Fruit fly (Drosophila melanogaster): ENCODE measurements around the gene MSBP.

DNA sequence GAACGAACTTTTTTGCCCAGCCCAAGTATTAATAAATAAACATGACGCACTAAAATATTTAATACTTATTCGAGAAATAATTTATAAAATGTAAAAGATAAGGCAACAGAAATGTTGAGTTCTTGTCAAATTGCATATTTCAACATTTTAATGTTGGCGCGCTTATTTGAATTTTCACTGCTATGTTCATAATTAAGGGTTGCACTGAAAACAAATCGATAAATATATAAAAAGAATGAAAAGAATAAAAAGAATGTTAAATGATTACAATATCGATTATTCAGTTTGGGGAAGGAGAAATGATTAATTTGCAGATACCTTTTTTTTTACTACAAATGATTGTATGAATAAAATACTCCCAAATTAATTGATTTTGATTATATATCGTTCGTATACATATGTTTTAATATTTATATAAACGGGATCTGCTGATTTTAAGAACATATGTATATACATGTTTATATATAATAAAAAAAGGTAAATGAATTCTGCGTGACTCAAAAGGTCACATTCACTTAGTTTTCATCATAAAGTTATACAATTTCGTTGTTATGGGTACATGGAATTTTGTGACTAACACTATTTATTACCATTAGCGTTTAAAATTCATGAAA, 23.0 kb downstream of the MSBP start:
- no peak for TF ChIP-seq h (optimal IDR thresholded peaks at IDR 0.05)
- no peak for TF ChIP-seq Sin3A (optimal IDR thresholded peaks at IDR 0.05)
- TF ChIP-seq psq (optimal IDR thresholded peaks at IDR 0.05): no peak
